Worm (Caenorhabditis elegans): ENCODE results near the gene mog-3.

Gene mog-3

ce11 chrIII:5334517-5335049 is 26.2 kb downstream of the mog-3 start:
- TF ChIP-seq nhr-71 (tag; optimal IDR thresholded peaks at IDR 0.05), result peak; percentile 20
- no peak for TF ChIP-seq unc-62 (GFP tag; optimal IDR thresholded peaks at IDR 0.05)
- TF ChIP-seq fkh-8 (tag; optimal IDR thresholded peaks at IDR 0.05), result peak; percentile 62
- no peak for TF ChIP-seq aly-2 (tag; optimal IDR thresholded peaks at IDR 0.05)
- TF ChIP-seq alr-1 (tag; optimal IDR thresholded peaks at IDR 0.05; ENCODE audit: borderline replicate concordance), result no peak
- no peak for TF ChIP-seq ceh-8 (GFP tag; optimal IDR thresholded peaks at IDR 0.05)
- TF ChIP-seq efl-1 (optimal IDR thresholded peaks at IDR 0.05), result no peak
- TF ChIP-seq efl-1 (GFP tag; optimal IDR thresholded peaks at IDR 0.05 in 1 of 2), result peak in 1 of 2 experiments; percentile 87
- no peak for TF ChIP-seq ceh-90 (tag; optimal IDR thresholded peaks at IDR 0.05)
- TF ChIP-seq pax-3 (tag; optimal IDR thresholded peaks at IDR 0.05), result no peak
- no peak for TF ChIP-seq lin-39 (tag; optimal IDR thresholded peaks at IDR 0.05)
- no peak for TF ChIP-seq nhr-28 (tag; optimal IDR thresholded peaks at IDR 0.05)
- TF ChIP-seq rnt-1 (tag; optimal IDR thresholded peaks at IDR 0.05), result peak; percentile 23
- TF ChIP-seq lsy-2 (tag; optimal IDR thresholded peaks at IDR 0.05), result no peak

ce11 chrIII:5338787-5339186 is 30.4 kb downstream of the mog-3 start:
- TF ChIP-seq lsy-2 (tag; optimal IDR thresholded peaks at IDR 0.05) (no peak), fkh-10 (GFP tag; optimal IDR thresholded peaks at IDR 0.05) (no peak), hpl-2 (GFP tag; optimal IDR thresholded peaks at IDR 0.05) (no peak), unc-30 (tag; optimal IDR thresholded peaks at IDR 0.05) (no peak), C16A3.4 (tag; optimal IDR thresholded peaks at IDR 0.05) (no peak), pax-3 (tag; optimal IDR thresholded peaks at IDR 0.05) (no peak)

ce11 chrIII:5340530-5340929 is 32.1 kb downstream of the mog-3 start:
- TF ChIP-seq fkh-8 (tag; optimal IDR thresholded peaks at IDR 0.05) (peak; percentile 65), pax-3 (tag; optimal IDR thresholded peaks at IDR 0.05) (peak; percentile 24), C04F5.9 (tag; optimal IDR thresholded peaks at IDR 0.05) (no peak), dsc-1 (tag; optimal IDR thresholded peaks at IDR 0.05) (peak; percentile 80)

ce11 chrIII:5341382-5341781 is 33.0 kb downstream of the mog-3 start, which contains the start of gene ZK121.2:
TSS of gene ZK121.2 (plus strand) at chrIII:5341682.
- TF ChIP-seq elt-3 (tag; optimal IDR thresholded peaks at IDR 0.05) (no peak), efl-3 (GFP tag; optimal IDR thresholded peaks at IDR 0.05) (no peak), unc-130 (tag; optimal IDR thresholded peaks at IDR 0.05) (no peak), swsn-7 (tag; optimal IDR thresholded peaks at IDR 0.05) (no peak), nhr-20 (tag; optimal IDR thresholded peaks at IDR 0.05) (no peak), egl-27 (tag; optimal IDR thresholded peaks at IDR 0.05) (no peak), aly-2 (tag; optimal IDR thresholded peaks at IDR 0.05) (no peak), hlh-4 (tag; optimal IDR thresholded peaks at IDR 0.05) (no peak), ceh-8 (GFP tag; optimal IDR thresholded peaks at IDR 0.05) (no peak), xbp-1 (tag; optimal IDR thresholded peaks at IDR 0.05) (no peak), unc-62 (GFP tag; optimal IDR thresholded peaks at IDR 0.05) (no peak), snu-23 (GFP tag; optimal IDR thresholded peaks at IDR 0.05) (no peak), pax-3 (tag; optimal IDR thresholded peaks at IDR 0.05) (no peak)

- TF ChIP-seq efl-1 (optimal IDR thresholded peaks at IDR 0.05) (no peak), efl-1 (GFP tag; optimal IDR thresholded peaks at IDR 0.05 in 1 of 2) (peak in 1 of 2 experiments; percentile 65), ceh-88 (GFP tag; IDR thresholded peaks at IDR 0.05) (no peak)
Measured at ce11 chrIII:5343555-5343954, 35.2 kb downstream of the mog-3 start.

- TF ChIP-seq nhr-28 (tag; optimal IDR thresholded peaks at IDR 0.05), result no peak
- TF ChIP-seq vab-15 (tag; optimal IDR thresholded peaks at IDR 0.05), result no peak
- no peak for TF ChIP-seq efl-3 (GFP tag; optimal IDR thresholded peaks at IDR 0.05)
- no peak for TF ChIP-seq ceh-82 (tag; optimal IDR thresholded peaks at IDR 0.05)
- TF ChIP-seq ces-1 (GFP tag; optimal IDR thresholded peaks at IDR 0.05), result no peak
Measured at ce11 chrIII:5344561-5344960, 36.2 kb downstream of the mog-3 start.
